ENCODE assay signal across 5 fruit fly cellular contexts in the genomic region with DNA sequence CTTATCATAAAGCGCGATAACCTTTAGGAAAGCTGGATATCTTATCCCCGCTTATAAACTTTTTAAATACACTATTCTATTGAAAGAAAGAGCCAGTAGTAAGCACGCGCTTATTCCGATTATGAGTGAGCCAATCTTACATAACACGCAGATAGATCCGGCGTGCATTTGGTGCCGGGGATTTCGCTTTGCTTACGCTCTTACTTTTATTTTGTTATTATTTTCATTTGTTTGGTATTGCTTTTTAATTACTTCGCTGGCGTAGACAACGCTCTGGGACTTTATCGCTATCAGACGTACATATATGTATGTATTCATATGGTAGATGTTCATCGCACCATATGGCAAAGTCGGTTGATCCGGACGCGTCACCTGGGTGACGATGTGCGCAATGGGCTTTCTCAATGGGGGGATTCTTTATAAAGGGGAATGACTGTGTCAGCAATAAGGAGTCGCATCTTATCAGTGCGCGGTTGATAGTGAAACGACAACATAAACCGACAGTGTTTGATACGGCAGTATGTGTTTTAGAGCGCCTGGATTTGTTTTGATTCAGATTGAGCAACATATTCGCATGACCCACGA.
A peak's percentile ranks its signal among the peaks of the same experiment; 100 is the strongest.
TF ChIP-seq lines count a peak whose summit lies in the region.

No protein-coding gene starts in this region.

- TF ChIP-seq CTCF in whole organism, embryonic (GFP tag; optimal IDR thresholded peaks at IDR 0.05; lab: Kevin White, UChicago) = no peak

TF ChIP-seq in whole organism, adult, 20 proteins besides CTCF, POLR2A, EP300 and RAD21:
- TF ChIP-seq kay (GFP tag; lab: Kevin White, UChicago; ENCODE audit: borderline replicate concordance) (peak; percentile 95), ovo (GFP tag; optimal IDR thresholded peaks at IDR 0.05; lab: Kevin White, UChicago) (no peak), tj (GFP tag; optimal IDR thresholded peaks at IDR 0.05; lab: Kevin White, UChicago) (peak; percentile 51), Crg-1 (GFP tag; optimal IDR thresholded peaks at IDR 0.05; lab: Kevin White, UChicago) (no peak), CG12768 (GFP tag; optimal IDR thresholded peaks at IDR 0.05; lab: Kevin White, UChicago) (no peak), CG1620 (GFP tag; optimal IDR thresholded peaks at IDR 0.05; lab: Kevin White, UChicago) (no peak), Clk (GFP tag; optimal IDR thresholded peaks at IDR 0.05; lab: Kevin White, UChicago) (no peak), cic (GFP tag; optimal IDR thresholded peaks at IDR 0.05; lab: Kevin White, UChicago) (peak; percentile 72), cnc (optimal IDR thresholded peaks at IDR 0.05; lab: Kevin White, UChicago) (no peak), bab1 (GFP tag; optimal IDR thresholded peaks at IDR 0.05; lab: Kevin White, UChicago) (no peak), pad (GFP tag; optimal IDR thresholded peaks at IDR 0.05; lab: Kevin White, UChicago) (peak; percentile 5), Mnt (GFP tag; optimal IDR thresholded peaks at IDR 0.05; lab: Kevin White, UChicago) (no peak)

TF ChIP-seq in whole organism, embryonic, 481 proteins besides CTCF, POLR2A, EP300 and RAD21 (continues in another document):
- TF ChIP-seq btn (GFP tag; optimal IDR thresholded peaks at IDR 0.05; lab: Kevin White, UChicago) (no peak), abd-A (tag; optimal IDR thresholded peaks at IDR 0.05; lab: Kevin White, UChicago) (no peak), CG6683 (GFP tag; optimal IDR thresholded peaks at IDR 0.05; lab: Kevin White, UChicago) (no peak), CG18619 (GFP tag; optimal IDR thresholded peaks at IDR 0.05; lab: Kevin White, UChicago) (no peak), CG13424 (tag; optimal IDR thresholded peaks at IDR 0.05; lab: Kevin White, UChicago) (no peak), kay (GFP tag; optimal IDR thresholded peaks at IDR 0.05; lab: Kevin White, UChicago) (peak; percentile 16), croc (GFP tag; conservative IDR thresholded peaks at IDR 0.05; lab: Robert Waterston, UW) (no peak), exex (tag; optimal IDR thresholded peaks at IDR 0.05; lab: Kevin White, UChicago) (peak; percentile 83), sc (optimal IDR thresholded peaks at IDR 0.05; lab: Kevin White, UChicago) (no peak), sc (GFP tag; optimal IDR thresholded peaks at IDR 0.05; lab: Kevin White, UChicago) (no peak), Drgx (GFP tag; IDR thresholded peaks at IDR 0.05; lab: Robert Waterston, UW) (no peak), ewg (GFP tag; optimal IDR thresholded peaks at IDR 0.05; lab: Kevin White, UChicago) (no peak), twi (tag; optimal IDR thresholded peaks at IDR 0.05; lab: Kevin White, UChicago) (peak; percentile 60), CG4328 (GFP tag; optimal IDR thresholded peaks at IDR 0.05; lab: Kevin White, UChicago) (no peak), CG10209 (GFP tag; optimal IDR thresholded peaks at IDR 0.05; lab: Kevin White, UChicago) (no peak), CG10543 (GFP tag; optimal IDR thresholded peaks at IDR 0.05; lab: Kevin White, UChicago) (peak; percentile 57), Hand (GFP tag; optimal IDR thresholded peaks at IDR 0.05; lab: Kevin White, UChicago) (no peak), CG9727 (GFP tag; optimal IDR thresholded peaks at IDR 0.05; lab: Kevin White, UChicago) (no peak), Hr51 (GFP tag; optimal IDR thresholded peaks at IDR 0.05; lab: Kevin White, UChicago) (no peak)

TF ChIP-seq in whole organism, prepupa, 60 proteins besides CTCF, POLR2A, EP300 and RAD21:
- peak; percentile 91 for TF ChIP-seq vri (GFP tag; optimal IDR thresholded peaks at IDR 0.05; lab: Kevin White, UChicago)
- no peak for TF ChIP-seq lz (GFP tag; optimal IDR thresholded peaks at IDR 0.05; lab: Kevin White, UChicago)
- no peak for TF ChIP-seq CG10631 (GFP tag; optimal IDR thresholded peaks at IDR 0.05; lab: Kevin White, UChicago)
- TF ChIP-seq svp (GFP tag; lab: Kevin White, UChicago) = peak; percentile 94
- TF ChIP-seq CG6276 (GFP tag; optimal IDR thresholded peaks at IDR 0.05; lab: Kevin White, UChicago) = no peak
TF ChIP-seq in whole organism, prepupa: peak in this region for 2.

TF ChIP-seq in whole organism, pupa, 21 proteins besides CTCF, POLR2A, EP300 and RAD21:
- TF ChIP-seq EcR (GFP tag; optimal IDR thresholded peaks at IDR 0.05; lab: Kevin White, UChicago) = peak; percentile 65
- TF ChIP-seq CG13204 (GFP tag; optimal IDR thresholded peaks at IDR 0.05; lab: Kevin White, UChicago) = no peak
- no peak for TF ChIP-seq CG10348 (GFP tag; IDR thresholded peaks at IDR 0.05; lab: Robert Waterston, UW)
- TF ChIP-seq fd96Ca (GFP tag; IDR thresholded peaks at IDR 0.05; lab: Robert Waterston, UW) = no peak
- no peak for TF ChIP-seq CG15710 (tag; optimal IDR thresholded peaks at IDR 0.05; lab: Kevin White, UChicago)
- no peak for TF ChIP-seq CG9948 (tag; optimal IDR thresholded peaks at IDR 0.05; lab: Kevin White, UChicago)
- no peak for TF ChIP-seq D1 (tag; optimal IDR thresholded peaks at IDR 0.05; lab: Kevin White, UChicago)
- TF ChIP-seq CG8159 (tag; optimal IDR thresholded peaks at IDR 0.05; lab: Kevin White, UChicago) = no peak

TF ChIP-seq in whole organism, wandering third instar larva, 38 proteins besides CTCF, POLR2A, EP300 and RAD21:
- peak; percentile 60 for TF ChIP-seq Jra (GFP tag; optimal IDR thresholded peaks at IDR 0.05; lab: Kevin White, UChicago)
- TF ChIP-seq ey (GFP tag; optimal IDR thresholded peaks at IDR 0.05; lab: Kevin White, UChicago) = no peak
- no peak for TF ChIP-seq psq (GFP tag; optimal IDR thresholded peaks at IDR 0.05; lab: Kevin White, UChicago)
- TF ChIP-seq h (GFP tag; optimal IDR thresholded peaks at IDR 0.05; lab: Kevin White, UChicago) = no peak
- no peak for TF ChIP-seq Mio (GFP tag; optimal IDR thresholded peaks at IDR 0.05; lab: Kevin White, UChicago)
- no peak for TF ChIP-seq fru (GFP tag; optimal IDR thresholded peaks at IDR 0.05; lab: Kevin White, UChicago)
- no peak for TF ChIP-seq Vsx2 (GFP tag; optimal IDR thresholded peaks at IDR 0.05; lab: Kevin White, UChicago; ENCODE audit: partially characterized antibody)
- TF ChIP-seq foxo (GFP tag; optimal IDR thresholded peaks at IDR 0.05; lab: Kevin White, UChicago) = no peak
- no peak for TF ChIP-seq woc (GFP tag; optimal IDR thresholded peaks at IDR 0.05; lab: Kevin White, UChicago)
- TF ChIP-seq Hr83 (GFP tag; optimal IDR thresholded peaks at IDR 0.05; lab: Kevin White, UChicago; ENCODE audit: poor library complexity, severe bottlenecking) = no peak
- TF ChIP-seq Myc (optimal IDR thresholded peaks at IDR 0.05; lab: Kevin White, UChicago) = no peak
- no peak for TF ChIP-seq pan (optimal IDR thresholded peaks at IDR 0.05; lab: Kevin White, UChicago)
- TF ChIP-seq br (GFP tag; optimal IDR thresholded peaks at IDR 0.05; lab: Kevin White, UChicago) = no peak
- no peak for TF ChIP-seq Rel (GFP tag; optimal IDR thresholded peaks at IDR 0.05; lab: Kevin White, UChicago)
- peak; percentile 95 for TF ChIP-seq Rel (tag; optimal IDR thresholded peaks at IDR 0.05; lab: Kevin White, UChicago)
- no peak for TF ChIP-seq OdsH (GFP tag; optimal IDR thresholded peaks at IDR 0.05; lab: Kevin White, UChicago)
- TF ChIP-seq CrebA (GFP tag; optimal IDR thresholded peaks at IDR 0.05; lab: Kevin White, UChicago; ENCODE audit: borderline replicate concordance) = peak; percentile 9
- TF ChIP-seq sv (GFP tag; optimal IDR thresholded peaks at IDR 0.05; lab: Kevin White, UChicago) = no peak
TF ChIP-seq in whole organism, wandering third instar larva: peak in this region for 3.
